Fruit fly (Drosophila melanogaster): Measurements from ENCODE around the gene Marf.

Marf gene

DNA sequence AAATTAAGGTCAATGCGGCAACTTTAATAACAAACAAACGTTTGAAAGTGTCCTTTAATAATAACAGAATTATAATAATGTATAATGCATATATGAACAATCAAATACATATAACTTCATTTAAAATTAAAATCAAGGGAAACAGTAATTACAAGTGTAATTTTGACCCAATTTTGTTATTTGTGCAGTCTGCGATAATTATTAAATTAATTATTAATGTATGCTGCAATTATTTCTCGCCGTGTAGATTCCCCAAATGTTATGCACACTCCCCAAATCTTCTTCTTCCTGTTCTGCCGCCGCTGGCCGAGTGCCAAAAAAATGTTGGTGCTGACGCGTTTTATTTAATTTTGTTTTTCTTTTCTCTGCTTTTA is 12.1 kb upstream of the Marf start (continued):
- TF ChIP-seq Dll (GFP tag; IDR thresholded peaks at IDR 0.05; ENCODE audit: partially characterized antibody) (no peak), Dref (GFP tag; IDR thresholded peaks at IDR 0.05) (no peak), chinmo (GFP tag; IDR thresholded peaks at IDR 0.05; ENCODE audit: partially characterized antibody) (no peak), CG12236 (GFP tag; optimal IDR thresholded peaks at IDR 0.05) (no peak), repo (GFP tag; optimal IDR thresholded peaks at IDR 0.05) (no peak), sqz (GFP tag; optimal IDR thresholded peaks at IDR 0.05) (peak; percentile 84), CG6791 (GFP tag; IDR thresholded peaks at IDR 0.05; ENCODE audit: partially characterized antibody) (no peak), pros (GFP tag; optimal IDR thresholded peaks at IDR 0.05) (no peak), CG16863 (GFP tag; optimal IDR thresholded peaks at IDR 0.05) (no peak), CG7271 (tag; optimal IDR thresholded peaks at IDR 0.05) (no peak), Antp (GFP tag; optimal IDR thresholded peaks at IDR 0.05) (no peak), NK7.1 (GFP tag; optimal IDR thresholded peaks at IDR 0.05) (no peak), cato (GFP tag; optimal IDR thresholded peaks at IDR 0.05; ENCODE audit: borderline replicate concordance) (peak; percentile 75), crc (GFP tag; optimal IDR thresholded peaks at IDR 0.05) (no peak), unpg (GFP tag; optimal IDR thresholded peaks at IDR 0.05) (peak; percentile 89), inv (GFP tag; IDR thresholded peaks at IDR 0.05; ENCODE audit: partially characterized antibody) (no peak), fd96Cb (tag; optimal IDR thresholded peaks at IDR 0.05) (peak; percentile 90), kni (GFP tag; optimal IDR thresholded peaks at IDR 0.05) (peak; percentile 54), CG31388 (GFP tag; optimal IDR thresholded peaks at IDR 0.05) (peak; percentile 53), CG31441 (GFP tag; IDR thresholded peaks at IDR 0.05) (peak; percentile 97), zfh2 (GFP tag; optimal IDR thresholded peaks at IDR 0.05) (peak; percentile 26), Opbp (GFP tag; IDR thresholded peaks at IDR 0.05; ENCODE audit: partially characterized antibody) (no peak), CG11247 (GFP tag; IDR thresholded peaks at IDR 0.05) (peak; percentile 68), CG18619 (GFP tag; optimal IDR thresholded peaks at IDR 0.05) (peak; percentile 89), MBD-R2 (GFP tag; IDR thresholded peaks at IDR 0.05) (peak; percentile 40; the same call in 1 of the 2 replicates), grn (GFP tag; optimal IDR thresholded peaks at IDR 0.05) (no peak), her (GFP tag; optimal IDR thresholded peaks at IDR 0.05) (no peak), Hr51 (GFP tag; optimal IDR thresholded peaks at IDR 0.05) (peak; percentile 15 to 93), hkb (optimal IDR thresholded peaks at IDR 0.05) (no peak), hkb (GFP tag; IDR thresholded peaks at IDR 0.05) (peak; percentile 85), CG4328 (GFP tag; optimal IDR thresholded peaks at IDR 0.05) (peak; percentile 90), MESR4 (GFP tag; optimal IDR thresholded peaks at IDR 0.05) (no peak), Stat92E (GFP tag; optimal IDR thresholded peaks at IDR 0.05) (no peak), hb (GFP tag; IDR thresholded peaks at IDR 0.05; ENCODE audit: partially characterized antibody) (no peak), CG8281 (tag; optimal IDR thresholded peaks at IDR 0.05) (peak; percentile 76), CG10267 (tag; optimal IDR thresholded peaks at IDR 0.05) (peak; percentile 83), NC2β (GFP tag; optimal IDR thresholded peaks at IDR 0.05) (no peak), CG10654 (GFP tag; optimal IDR thresholded peaks at IDR 0.05) (peak; percentile 74), pzg (GFP tag; optimal IDR thresholded peaks at IDR 0.05) (no peak), jing (GFP tag; optimal IDR thresholded peaks at IDR 0.05) (peak; percentile 35), CG18011 (GFP tag; optimal IDR thresholded peaks at IDR 0.05) (no peak), CG7839 (tag; optimal IDR thresholded peaks at IDR 0.05) (peak; percentile 93), CG10274 (GFP tag; optimal IDR thresholded peaks at IDR 0.05) (peak; percentile 43), CG1529 (GFP tag; optimal IDR thresholded peaks at IDR 0.05) (peak; percentile 80), Sin3A (optimal IDR thresholded peaks at IDR 0.05) (no peak), pfk (GFP tag; optimal IDR thresholded peaks at IDR 0.05) (no peak), ase (GFP tag; IDR thresholded peaks at IDR 0.05) (peak; percentile 72), ato (GFP tag; IDR thresholded peaks at IDR 0.05; ENCODE audit: partially characterized antibody) (no peak), CG2202 (tag; optimal IDR thresholded peaks at IDR 0.05) (peak; percentile 68), abd-A (tag; optimal IDR thresholded peaks at IDR 0.05) (peak; percentile 61)

Measured in whole organism, embryonic.